Worm (Caenorhabditis elegans) whole organism, L1 larva: ENCODE results near the gene abu-5.
"Not testable (repeated sequence)": the region's sequence is repeated elsewhere in the genome, so short reads cannot be mapped to it uniquely, and the experiment has no call there.

ENCODE experiments used
- mdl-1 ChIP-seq, 2 experiments: fragments of 150-350 bp; optimal IDR thresholded peaks; 2 replicates each; lab custom pipeline; 2014 to 2017; ENCODE audit warnings: missing biosample characterization in 2 of 2, missing genetic modification characterization in 2 of 2, inconsistent platforms in 1 of 2
- pqm-1 ChIP-seq: sonication (generic microtip); optimal IDR thresholded peaks from 3 replicates; lab custom pipeline; 2017; ENCODE audit warnings: missing biosample characterization, missing genetic modification characterization
- xbp-1 ChIP-seq: sonication (generic microtip); optimal IDR thresholded peaks from 2 replicates; lab custom pipeline; 2016; ENCODE audit warnings: missing genetic modification characterization, missing compliant biosample characterization

DNA sequence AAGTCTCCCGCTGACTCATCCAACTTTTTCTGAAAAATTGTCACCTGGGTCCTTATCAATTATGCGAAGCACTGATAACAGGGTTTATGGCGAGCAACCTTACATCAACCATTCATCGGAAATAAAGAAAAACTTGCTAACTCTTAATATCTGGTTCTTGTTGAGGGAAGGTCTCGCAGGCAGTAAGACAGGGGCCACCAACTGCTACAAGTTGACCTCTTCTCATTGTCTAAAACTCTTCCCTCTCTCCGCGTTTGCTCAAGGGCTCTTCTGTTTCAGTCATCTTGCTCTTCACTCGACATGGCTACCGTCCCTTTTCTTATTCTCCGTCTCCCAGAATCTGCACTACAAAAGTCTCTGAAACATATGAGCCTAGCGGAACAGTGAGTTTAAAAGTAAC is 45.0 kb downstream of the abu-5 start, which contains the start of gene Y105C5A.10:
- TF ChIP-seq xbp-1 (tag; lab: Kevin White, UChicago); mdl-1 (tag; optimal IDR thresholded peaks at IDR 0.05; lab: Kevin White, UChicago); pqm-1 (tag; lab: Kevin White, UChicago): not testable (repeated sequence)
